Worm (Caenorhabditis elegans): Measurements from ENCODE around the gene itr-1.

itr-1 gene

ce11 chrIV:7654212-7654778, 20.7 kb upstream of the itr-1 start, which contains the start of gene nrde-4 (continued):
- TF ChIP-seq ztf-11 (tag; optimal IDR thresholded peaks at IDR 0.05) = no peak
- TF ChIP-seq snpc-4 (tag; optimal IDR thresholded peaks at IDR 0.05) = peak; percentile 71
- peak; percentile 46 for TF ChIP-seq elt-2 (tag; optimal IDR thresholded peaks at IDR 0.05)
- TF ChIP-seq egl-5 (tag; optimal IDR thresholded peaks at IDR 0.05) = no peak
- no peak for TF ChIP-seq nhr-77 (tag; optimal IDR thresholded peaks at IDR 0.05)
- no peak for TF ChIP-seq nhr-12 (tag; optimal IDR thresholded peaks at IDR 0.05)
- TF ChIP-seq nhr-76 (tag; optimal IDR thresholded peaks at IDR 0.05) = no peak

- TF ChIP-seq nhr-77 (tag; optimal IDR thresholded peaks at IDR 0.05) (no peak), nhr-23 (tag; optimal IDR thresholded peaks at IDR 0.05) (no peak), nfya-1 (tag; optimal IDR thresholded peaks at IDR 0.05; ENCODE audit: insufficient read depth) (peak; percentile 41), egl-5 (tag; optimal IDR thresholded peaks at IDR 0.05) (peak; percentile 31), fkh-10 (GFP tag; optimal IDR thresholded peaks at IDR 0.05) (no peak), unc-62 (GFP tag; optimal IDR thresholded peaks at IDR 0.05) (no peak), fkh-2 (tag; optimal IDR thresholded peaks at IDR 0.05) (no peak), skn-1 (tag; optimal IDR thresholded peaks at IDR 0.05) (no peak), fos-1 (tag; optimal IDR thresholded peaks at IDR 0.05) (no peak), ztf-11 (tag; optimal IDR thresholded peaks at IDR 0.05) (no peak), nhr-76 (tag; optimal IDR thresholded peaks at IDR 0.05) (no peak), pha-4 (tag; optimal IDR thresholded peaks at IDR 0.05) (no peak), lin-39 (tag; optimal IDR thresholded peaks at IDR 0.05) (peak; percentile 27)
Observed at ce11 chrIV:7658589-7658988, 16.4 kb upstream of the itr-1 start, which contains the start of gene C08G9.1. Gene C08G9.1 (plus strand): TSS chrIV:7658763.

- TF ChIP-seq egl-5 (tag; optimal IDR thresholded peaks at IDR 0.05) = peak; percentile 80
- no peak for TF ChIP-seq nhr-77 (tag; optimal IDR thresholded peaks at IDR 0.05)
- no peak for TF ChIP-seq daf-12 (tag; optimal IDR thresholded peaks at IDR 0.05)
- peak; percentile 46 for TF ChIP-seq lin-39 (tag; optimal IDR thresholded peaks at IDR 0.05)
- TF ChIP-seq lin-15B (tag; optimal IDR thresholded peaks at IDR 0.05) = no peak
- no peak for TF ChIP-seq fkh-2 (tag; optimal IDR thresholded peaks at IDR 0.05)
- TF ChIP-seq nfya-1 (tag; optimal IDR thresholded peaks at IDR 0.05; ENCODE audit: insufficient read depth) = peak; percentile 11
- no peak for TF ChIP-seq nhr-23 (tag; optimal IDR thresholded peaks at IDR 0.05)
Observed at ce11 chrIV:7659481-7659880, 15.5 kb upstream of the itr-1 start.

ce11 chrIV:7661569-7661968, 13.4 kb upstream of the itr-1 start:
- peak; percentile 4 for TF ChIP-seq fkh-10 (GFP tag; optimal IDR thresholded peaks at IDR 0.05)
- no peak for TF ChIP-seq pha-4 (tag; optimal IDR thresholded peaks at IDR 0.05)
- TF ChIP-seq unc-39 (tag; optimal IDR thresholded peaks at IDR 0.05) = no peak

ce11 chrIV:7663006-7663405, 12.0 kb upstream of the itr-1 start:
- TF ChIP-seq lsy-12 (tag; optimal IDR thresholded peaks at IDR 0.05) (no peak), nhr-25 (tag; optimal IDR thresholded peaks at IDR 0.05) (no peak), tbx-2 (tag; optimal IDR thresholded peaks at IDR 0.05) (no peak), ceh-82 (tag; optimal IDR thresholded peaks at IDR 0.05) (peak; percentile 46), eor-1 (tag; optimal IDR thresholded peaks at IDR 0.05) (no peak), aly-2 (tag; optimal IDR thresholded peaks at IDR 0.05) (no peak), zag-1 (tag; optimal IDR thresholded peaks at IDR 0.05) (no peak), elt-1 (tag; optimal IDR thresholded peaks at IDR 0.05) (peak; percentile 77), unc-62 (GFP tag; optimal IDR thresholded peaks at IDR 0.05) (peak; percentile 57), hmg-11 (tag; optimal IDR thresholded peaks at IDR 0.05) (no peak), nhr-12 (tag; optimal IDR thresholded peaks at IDR 0.05) (no peak), pha-4 (tag; optimal IDR thresholded peaks at IDR 0.05) (no peak), ztf-4 (tag; optimal IDR thresholded peaks at IDR 0.05) (no peak), pqm-1 (tag; optimal IDR thresholded peaks at IDR 0.05) (no peak), lin-15B (tag; optimal IDR thresholded peaks at IDR 0.05) (no peak), daf-12 (tag; optimal IDR thresholded peaks at IDR 0.05) (no peak), ZK546.5 (tag; optimal IDR thresholded peaks at IDR 0.05) (no peak), nhr-77 (tag; optimal IDR thresholded peaks at IDR 0.05) (no peak), lin-39 (tag; optimal IDR thresholded peaks at IDR 0.05) (peak; percentile 68), ama-1 (optimal IDR thresholded peaks at IDR 0.05) (no peak), jun-1 (tag; optimal IDR thresholded peaks at IDR 0.05) (no peak), nhr-28 (tag; optimal IDR thresholded peaks at IDR 0.05) (no peak), nhr-67 (tag; optimal IDR thresholded peaks at IDR 0.05) (no peak), fkh-2 (tag; optimal IDR thresholded peaks at IDR 0.05) (no peak), elt-2 (tag; optimal IDR thresholded peaks at IDR 0.05) (no peak), nhr-11 (tag; optimal IDR thresholded peaks at IDR 0.05) (no peak), egl-5 (tag; optimal IDR thresholded peaks at IDR 0.05) (no peak), fkh-10 (GFP tag; optimal IDR thresholded peaks at IDR 0.05) (no peak), nhr-43 (tag; optimal IDR thresholded peaks at IDR 0.05; ENCODE audit: poor library complexity, severe bottlenecking) (no peak), fos-1 (tag; optimal IDR thresholded peaks at IDR 0.05) (no peak), unc-39 (tag; optimal IDR thresholded peaks at IDR 0.05) (no peak), sea-2 (GFP tag; optimal IDR thresholded peaks at IDR 0.05) (no peak), nhr-23 (tag; optimal IDR thresholded peaks at IDR 0.05) (no peak), nhr-76 (tag; optimal IDR thresholded peaks at IDR 0.05) (no peak), nfya-1 (tag; optimal IDR thresholded peaks at IDR 0.05; ENCODE audit: insufficient read depth) (peak; percentile 49), skn-1 (tag; optimal IDR thresholded peaks at IDR 0.05) (no peak)

Data from whole organism, L3 larva.